Fruit fly (Drosophila melanogaster) whole organism: Measurements from ENCODE around the gene Nt5a.

Source experiments
- CG8478 ChIP-seq: fragments of >200 bp; optimal IDR thresholded peaks from 2 replicates; lab custom pipeline; 2018; ENCODE audit warnings: inconsistent platforms
- Dll ChIP-seq: fragments of >200 bp; optimal IDR thresholded peaks from 2 replicates; lab custom pipeline; 2017
- EcR ChIP-seq, 2 experiments: fragments of >200 bp; optimal IDR thresholded peaks; 2 replicates each; lab custom pipeline; 2017; ENCODE audit warnings: missing biosample characterization in 2 of 2, missing genetic modification characterization in 2 of 2, missing genetic modification reagents in 2 of 2
- pan ChIP-seq: fragments of >200 bp; optimal IDR thresholded peaks from 2 replicates; lab custom pipeline; 2017
- psq ChIP-seq: fragments of >200 bp; optimal IDR thresholded peaks from 2 replicates; lab custom pipeline; 2017

DNA sequence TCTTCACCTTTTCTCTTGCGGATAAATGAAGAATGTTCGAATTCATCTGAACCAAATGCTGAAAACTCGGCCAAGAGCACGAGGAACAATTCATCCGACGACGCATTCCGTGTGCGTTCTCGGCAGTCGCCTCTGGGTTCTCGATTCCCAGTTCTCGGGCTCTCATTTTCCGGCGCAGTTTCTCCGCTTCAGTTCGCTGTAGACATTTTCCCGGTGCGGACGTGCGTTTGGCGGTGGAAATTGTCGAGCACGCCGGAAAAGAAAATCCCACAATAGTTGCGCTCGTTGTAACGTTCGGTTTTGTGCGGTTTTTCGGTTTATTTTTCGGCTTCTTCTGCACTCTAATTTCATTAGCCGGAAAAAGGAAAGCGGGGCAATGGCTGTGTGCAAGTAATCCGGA lies 31.5 kb downstream of the Nt5a start, which contains the start of gene CG32333:
- no peak for TF ChIP-seq pan (lab: Kevin White, UChicago)
- no peak for TF ChIP-seq EcR (GFP tag; optimal IDR thresholded peaks at IDR 0.05; lab: Kevin White, UChicago)
- no peak for TF ChIP-seq psq (lab: Kevin White, UChicago)
- TF ChIP-seq CG8478 (lab: Kevin White, UChicago): no peak
- no peak for TF ChIP-seq Dll (lab: Kevin White, UChicago)
